Worm (Caenorhabditis elegans) whole organism, L4 larva: ENCODE results near the gene F32D8.8.

Experiments used
- F49E8.2 ChIP-seq: sonication (generic microtip); optimal IDR thresholded peaks from 2 replicates; lab custom pipeline; 2016; ENCODE audit warnings: missing compliant biosample characterization, mild to moderate bottlenecking, missing genetic modification characterization, borderline replicate concordance
- ceh-44 ChIP-seq: fragments of 200-800 bp; sonication (Bioruptor generic); IDR thresholded peaks from 2 replicates; pipeline ENCODE4 v1.3.6; 2022; ENCODE audit warnings: missing genetic modification reagents, missing genetic modification characterization, missing compliant biosample characterization
- dve-1 ChIP-seq: sonication (generic microtip); optimal IDR thresholded peaks from 2 replicates; lab custom pipeline; 2017; ENCODE audit warnings: antibody characterized with exemption, mild to moderate bottlenecking, missing genetic modification characterization, missing compliant biosample characterization; ENCODE audit not compliant: insufficient read depth
- lsy-2 ChIP-seq, 2 experiments: fragments of 150-350 bp in 1 of 2; sonication (generic microtip) in 1 of 2; optimal IDR thresholded peaks; 2 replicates each; lab custom pipeline; 2014 to 2017; ENCODE audit warnings: missing biosample characterization in 2 of 2, missing genetic modification characterization in 2 of 2
- nhr-25 ChIP-seq: sonication (generic microtip); optimal IDR thresholded peaks from 2 replicates; lab custom pipeline; 2017; ENCODE audit warnings: missing genetic modification characterization, mild to moderate bottlenecking, missing compliant biosample characterization, antibody characterized with exemption, moderate library complexity, borderline replicate concordance; ENCODE audit not compliant: insufficient read depth
- nhr-42 ChIP-seq: fragments of 200-800 bp; sonication (Bioruptor generic); IDR thresholded peaks from 2 replicates; pipeline ENCODE4 v1.3.6; 2022; ENCODE audit warnings: missing genetic modification characterization, missing compliant biosample characterization
- snpc-4 ChIP-seq: fragments of 150-350 bp; optimal IDR thresholded peaks from 2 replicates; lab custom pipeline; 2014; ENCODE audit warnings: missing biosample characterization, missing genetic modification characterization

- TF ChIP-seq lsy-2 (tag; optimal IDR thresholded peaks at IDR 0.05; lab: Kevin White, UChicago) (no peak), nhr-25 (tag; lab: Kevin White, UChicago) (no peak), nhr-42 (GFP tag; lab: Robert Waterston, UW) (no peak), F49E8.2 (no peak), dve-1 (tag; lab: Kevin White, UChicago) (no peak), ceh-44 (no peak), snpc-4 (tag; lab: Kevin White, UChicago) (no peak)
Observed at ce11 chrV:10949511-10949910, 46.9 kb upstream of the F32D8.8 start, which contains the start of gene col-153.
